Fruit fly (Drosophila melanogaster) S2 (cell line): ENCODE data around the gene Uba5.

Experiments used
- CG8478 ChIP-seq: fragments of >200 bp; optimal IDR thresholded peaks from 2 replicates; lab custom pipeline; 2018
- CTCF ChIP-seq, 2 experiments: fragments of >200 bp; optimal IDR thresholded peaks; 2 replicates each; lab custom pipeline; 2018

DNA sequence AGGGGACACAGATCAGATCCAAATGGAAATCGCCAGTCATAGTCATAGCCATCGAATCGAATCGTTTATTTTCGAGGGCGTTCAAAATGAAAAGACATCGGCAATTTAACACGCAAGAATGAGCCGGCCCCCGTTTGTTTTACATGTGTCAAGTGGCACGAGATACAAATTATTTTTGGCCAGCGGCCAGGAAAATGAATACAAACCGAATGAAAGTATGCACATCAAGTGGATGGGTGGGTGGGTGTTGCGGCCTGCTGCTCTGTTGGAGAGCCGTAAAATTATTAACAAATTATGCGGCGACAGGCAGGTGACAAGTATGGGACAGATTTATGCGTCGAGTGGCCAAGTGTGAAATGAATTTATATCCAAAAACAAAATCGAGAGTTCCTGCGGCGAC is 19.3 kb upstream of the Uba5 start:
- TF ChIP-seq CG8478 (lab: Kevin White, UChicago) = no peak
- no peak for TF ChIP-seq CTCF (optimal IDR thresholded peaks at IDR 0.05; lab: Kevin White, UChicago)
